Worm (Caenorhabditis elegans) whole organism, L4 larva: ENCODE measurements around the gene T15B7.14.

Source experiments
- F26F4.8 ChIP-seq: fragments of 200-800 bp; sonication (Bioruptor generic); conservative IDR thresholded peaks from 2 replicates; pipeline ENCODE4 v1.3.6; 2022; ENCODE audit warnings: missing genetic modification characterization, missing compliant biosample characterization
- R02D3.7 ChIP-seq: fragments of 150-350 bp; sonication (generic microtip); optimal IDR thresholded peaks from 3 replicates; lab custom pipeline; 2014; ENCODE audit warnings: missing biosample characterization, missing genetic modification characterization
- T20F7.1 ChIP-seq: fragments of 200-800 bp; sonication (Bioruptor generic); optimal IDR thresholded peaks from 2 replicates; lab custom pipeline; 2018; ENCODE audit warnings: mild to moderate bottlenecking, missing genetic modification characterization, missing compliant biosample characterization
- T26A8.4 ChIP-seq: fragments of 200-800 bp; sonication (Bioruptor generic); IDR thresholded peaks from 2 replicates; pipeline ENCODE4 v1.3.6; 2022; ENCODE audit warnings: missing genetic modification characterization, missing compliant biosample characterization
- Y105C5A.15 ChIP-seq: fragments of 200-800 bp; sonication (Bioruptor generic); IDR thresholded peaks from 2 replicates; pipeline ENCODE4 v1.3.6; 2022; ENCODE audit warnings: missing genetic modification characterization, missing compliant biosample characterization
- Y75B8A.6 ChIP-seq: fragments of 200-800 bp; sonication (Bioruptor generic); IDR thresholded peaks from 2 replicates; pipeline ENCODE4 v1.3.6; 2022; ENCODE audit warnings: missing genetic modification reagents, missing genetic modification characterization, missing compliant biosample characterization
- ZK546.5 ChIP-seq, 2 experiments: sonication (generic microtip); optimal IDR thresholded peaks; 2 replicates each; lab custom pipeline; 2017; ENCODE audit warnings: missing biosample characterization in 2 of 2, missing genetic modification characterization in 2 of 2
- aha-1 ChIP-seq: fragments of 150-350 bp; peaks from one replicate; lab custom pipeline; 2014; ENCODE audit warnings: missing biosample characterization, missing genetic modification characterization
- aly-2 ChIP-seq: sonication (generic microtip); optimal IDR thresholded peaks from 2 replicates; lab custom pipeline; 2018; ENCODE audit warnings: missing biosample characterization, missing genetic modification characterization
- ama-1 ChIP-seq: fragments of 150-350 bp; optimal IDR thresholded peaks from 2 replicates; lab custom pipeline; 2014; ENCODE audit warnings: inconsistent platforms, mixed read lengths
- ceh-20 ChIP-seq: fragments of 200-800 bp; sonication (Bioruptor generic); IDR thresholded peaks from 2 replicates; pipeline ENCODE4 v1.3.6; 2022; ENCODE audit warnings: missing genetic modification reagents, missing genetic modification characterization, missing compliant biosample characterization
- ceh-28 ChIP-seq: fragments of 150-350 bp; optimal IDR thresholded peaks from 2 replicates; lab custom pipeline; 2014; ENCODE audit warnings: missing biosample characterization, missing genetic modification reagents, missing genetic modification characterization
- ceh-44 ChIP-seq: fragments of 200-800 bp; sonication (Bioruptor generic); IDR thresholded peaks from 2 replicates; pipeline ENCODE4 v1.3.6; 2022; ENCODE audit warnings: missing genetic modification reagents, missing genetic modification characterization, missing compliant biosample characterization
- ces-1 ChIP-seq: fragments of 150-350 bp; sonication (generic microtip); optimal IDR thresholded peaks from 4 replicates; lab custom pipeline; 2014; ENCODE audit warnings: missing biosample characterization, missing genetic modification reagents, missing genetic modification characterization
- daf-16 ChIP-seq, 3 experiments: sonication (generic microtip); optimal IDR thresholded peaks; 2 replicates each; lab custom pipeline; 2016 to 2017; ENCODE audit warnings: missing genetic modification characterization in 3 of 3, missing genetic modification reagents in 3 of 3, mild to moderate bottlenecking in 2 of 3, missing compliant biosample characterization in 2 of 3, missing biosample characterization in 1 of 3, moderate library complexity in 1 of 3
- daf-19 ChIP-seq: fragments of 200-800 bp; sonication (Bioruptor generic); conservative IDR thresholded peaks from 2 replicates; pipeline ENCODE4 v1.3.6; 2022; ENCODE audit warnings: missing genetic modification characterization, missing compliant biosample characterization
- dmd-6 ChIP-seq: fragments of 200-800 bp; sonication (Bioruptor generic); IDR thresholded peaks from 2 replicates; pipeline ENCODE4 v1.3.6; 2022; ENCODE audit warnings: missing genetic modification reagents, missing genetic modification characterization, missing compliant biosample characterization
- dmd-9 ChIP-seq: fragments of 200-800 bp; sonication (Bioruptor generic); IDR thresholded peaks from 2 replicates; pipeline ENCODE4 v1.3.6; 2022; ENCODE audit warnings: missing genetic modification reagents, missing genetic modification characterization, missing compliant biosample characterization
- dve-1 ChIP-seq: sonication (generic microtip); optimal IDR thresholded peaks from 2 replicates; lab custom pipeline; 2017; ENCODE audit warnings: antibody characterized with exemption, mild to moderate bottlenecking, missing genetic modification characterization, missing compliant biosample characterization; ENCODE audit not compliant: insufficient read depth
- egl-27 ChIP-seq: sonication (generic microtip); optimal IDR thresholded peaks from 3 replicates; lab custom pipeline; 2017; ENCODE audit warnings: missing biosample characterization, missing genetic modification reagents, missing genetic modification characterization
- egl-43 ChIP-seq: fragments of 200-800 bp; sonication (Bioruptor generic); IDR thresholded peaks from 2 replicates; pipeline ENCODE4 v1.3.6; 2022; ENCODE audit warnings: missing genetic modification reagents, missing genetic modification characterization, missing compliant biosample characterization
- hlh-11 ChIP-seq: fragments of 200-800 bp; sonication (Bioruptor generic); optimal IDR thresholded peaks from 2 replicates; lab custom pipeline; 2018; ENCODE audit warnings: mild to moderate bottlenecking, missing genetic modification characterization, missing compliant biosample characterization
- hlh-30 ChIP-seq: sonication (generic microtip); optimal IDR thresholded peaks from 2 replicates; lab custom pipeline; 2017; ENCODE audit warnings: antibody characterized with exemption, mild to moderate bottlenecking, missing genetic modification characterization, missing compliant biosample characterization; ENCODE audit not compliant: insufficient read depth
- hmg-1.1 ChIP-seq: fragments of 200-800 bp; sonication (Bioruptor generic); IDR thresholded peaks from 2 replicates; pipeline ENCODE4 v1.3.6; 2022; ENCODE audit warnings: missing genetic modification reagents, missing genetic modification characterization, missing compliant biosample characterization
- lin-29 ChIP-seq: fragments of 200-800 bp; sonication (Bioruptor generic); IDR thresholded peaks from 2 replicates; pipeline ENCODE4 v1.3.6; 2022; ENCODE audit warnings: missing genetic modification reagents, missing genetic modification characterization, missing compliant biosample characterization
- madf-5 ChIP-seq, 2 experiments: fragments of 200-800 bp; sonication (Bioruptor generic); IDR thresholded peaks; 2 replicates each; pipeline ENCODE4 v1.3.6; 2022; ENCODE audit warnings: missing compliant biosample characterization in 2 of 2, missing genetic modification characterization in 2 of 2
- mdt-29 ChIP-seq: fragments of 200-800 bp; sonication (Bioruptor generic); IDR thresholded peaks from 2 replicates; pipeline ENCODE4 v1.3.6; 2022; ENCODE audit warnings: missing genetic modification reagents, missing genetic modification characterization, missing compliant biosample characterization
- mep-1 ChIP-seq: fragments of 150-350 bp; sonication (generic microtip); optimal IDR thresholded peaks from 3 replicates; lab custom pipeline; 2014; ENCODE audit warnings: missing biosample characterization, missing genetic modification characterization
- nhr-11 ChIP-seq: fragments of 150-350 bp; optimal IDR thresholded peaks from 2 replicates; lab custom pipeline; 2014; ENCODE audit warnings: missing biosample characterization, missing genetic modification characterization
- nhr-111 ChIP-seq: fragments of 200-800 bp; sonication (Bioruptor generic); optimal IDR thresholded peaks from 2 replicates; lab custom pipeline; 2018; ENCODE audit warnings: mild to moderate bottlenecking, missing genetic modification characterization, missing compliant biosample characterization
- nhr-28 ChIP-seq: fragments of 150-350 bp; optimal IDR thresholded peaks from 2 replicates; lab custom pipeline; 2014; ENCODE audit warnings: missing biosample characterization, missing genetic modification characterization
- nhr-48 ChIP-seq: sonication (generic microtip); optimal IDR thresholded peaks from 2 replicates; lab custom pipeline; 2016; ENCODE audit warnings: mild to moderate bottlenecking, missing genetic modification characterization, missing compliant biosample characterization
- nhr-76 ChIP-seq: fragments of 150-350 bp; optimal IDR thresholded peaks from 2 replicates; lab custom pipeline; 2014; ENCODE audit warnings: missing biosample characterization, missing genetic modification characterization
- php-3 ChIP-seq: fragments of 200-800 bp; sonication (Bioruptor generic); IDR thresholded peaks from 2 replicates; pipeline ENCODE4 v1.3.6; 2022; ENCODE audit warnings: missing genetic modification reagents, missing genetic modification characterization, missing compliant biosample characterization
- pqm-1 ChIP-seq: sonication (generic microtip); optimal IDR thresholded peaks from 2 replicates; lab custom pipeline; 2017; ENCODE audit warnings: missing biosample characterization, missing genetic modification characterization
- rbr-2 ChIP-seq: sonication (generic microtip); optimal IDR thresholded peaks from 2 replicates; lab custom pipeline; 2016; ENCODE audit warnings: missing genotype, missing genetic modification characterization, missing compliant biosample characterization
- sdz-12 ChIP-seq: fragments of 200-800 bp; sonication (Bioruptor generic); optimal IDR thresholded peaks from 2 replicates; lab custom pipeline; 2018; ENCODE audit warnings: mild to moderate bottlenecking, missing genetic modification characterization, missing compliant biosample characterization
- set-16 ChIP-seq: fragments of 200-800 bp; sonication (Bioruptor generic); IDR thresholded peaks from 2 replicates; pipeline ENCODE4 v1.3.6; 2022; ENCODE audit warnings: missing genetic modification reagents, missing genetic modification characterization, missing compliant biosample characterization
- skn-1 ChIP-seq: fragments of 150-350 bp; optimal IDR thresholded peaks from 2 replicates; lab custom pipeline; 2014; ENCODE audit warnings: missing biosample characterization, missing genetic modification characterization
- spr-1 ChIP-seq: sonication (generic microtip); optimal IDR thresholded peaks from 2 replicates; lab custom pipeline; 2016; ENCODE audit warnings: mild to moderate bottlenecking, missing genetic modification characterization, missing compliant biosample characterization
- unc-62 ChIP-seq, 3 experiments: fragments of 150-350 bp in 1 of 3; sonication (generic microtip); optimal IDR thresholded peaks in 2 of 3; peaks in 1 of 3; 1 replicate in 1 of 3; 2 replicates in 2 of 3; lab custom pipeline; 2014 to 2017; ENCODE audit warnings: missing biosample characterization in 3 of 3, missing genetic modification characterization in 3 of 3, missing genetic modification reagents in 3 of 3, missing genotype in 1 of 3
- zfp-2 ChIP-seq: sonication (generic microtip); optimal IDR thresholded peaks from 2 replicates; lab custom pipeline; 2016; ENCODE audit warnings: mild to moderate bottlenecking, missing genetic modification characterization, missing compliant biosample characterization
- zip-2 ChIP-seq: fragments of 150-350 bp; optimal IDR thresholded peaks from 2 replicates; lab custom pipeline; 2014; ENCODE audit warnings: missing biosample characterization, missing genetic modification characterization

The T15B7.14 gene

DNA sequence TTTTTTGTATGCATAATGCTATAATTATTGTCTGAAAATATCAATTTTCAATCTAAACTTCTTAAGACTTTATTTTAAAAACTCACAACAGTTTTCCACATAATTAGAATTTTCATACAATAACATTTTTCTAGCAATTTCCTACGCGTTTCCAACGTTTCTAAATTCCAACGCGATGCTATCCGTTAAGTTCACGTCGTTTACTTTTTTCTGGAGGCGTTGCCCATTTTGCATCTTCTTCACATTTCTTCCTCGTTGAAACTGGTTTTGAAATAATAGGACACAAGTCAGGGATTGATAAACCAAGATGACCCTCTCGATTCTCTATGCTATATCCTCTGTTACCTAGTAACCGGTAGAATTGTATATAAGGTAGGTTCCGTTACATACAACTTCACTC, at the start of gene T15B7.14, which contains the start of gene col-143:
T15B7.14 (minus strand) TSS at position 101 of the 400 bp plus-strand sequence.
col-143 (plus strand) TSS at position 394 of the 400 bp plus-strand sequence.
- TF ChIP-seq sdz-12 (GFP tag; lab: Kevin White, UChicago) (no peak), lin-29 (no peak), nhr-111 (GFP tag; lab: Kevin White, UChicago) (no peak), egl-27 (tag; lab: Kevin White, UChicago) (no peak), spr-1 (tag; lab: Kevin White, UChicago) (no peak), nhr-48 (tag; lab: Kevin White, UChicago) (no peak), madf-5 (GFP tag; IDR thresholded peaks at IDR 0.05; lab: Robert Waterston, UW) (no peak), aha-1 (tag; lab: Kevin White, UChicago) (no peak), ceh-20 (GFP tag; lab: Robert Waterston, UW) (no peak)

DNA sequence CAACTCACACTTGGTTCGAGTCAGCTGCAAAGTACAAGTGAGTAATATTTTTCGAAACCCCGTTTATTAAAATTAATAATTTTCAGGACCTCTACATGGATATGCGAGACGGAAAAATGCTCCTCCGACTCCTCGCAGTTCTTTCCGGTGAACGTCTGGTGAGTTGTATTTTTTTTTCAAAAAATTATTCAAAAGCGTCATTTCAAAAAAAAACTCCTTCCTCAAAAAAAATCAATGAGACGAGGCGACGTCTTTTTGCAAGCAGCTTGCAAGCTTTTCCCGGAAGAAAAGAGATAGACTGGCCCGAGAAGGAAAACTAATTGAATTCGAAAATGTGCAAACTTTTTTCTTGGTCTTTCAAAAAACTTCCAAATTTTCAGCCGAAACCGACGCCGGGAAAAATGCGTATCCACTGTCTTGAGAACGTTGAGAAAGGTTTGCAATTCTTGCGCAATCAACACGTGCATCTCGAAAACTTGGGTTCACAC, 47.4 kb upstream of the T15B7.14 start:
- no peak for TF ChIP-seq ceh-44 (GFP tag; lab: Robert Waterston, UW)
- TF ChIP-seq aha-1 (tag; lab: Kevin White, UChicago): peak; percentile 92

DNA sequence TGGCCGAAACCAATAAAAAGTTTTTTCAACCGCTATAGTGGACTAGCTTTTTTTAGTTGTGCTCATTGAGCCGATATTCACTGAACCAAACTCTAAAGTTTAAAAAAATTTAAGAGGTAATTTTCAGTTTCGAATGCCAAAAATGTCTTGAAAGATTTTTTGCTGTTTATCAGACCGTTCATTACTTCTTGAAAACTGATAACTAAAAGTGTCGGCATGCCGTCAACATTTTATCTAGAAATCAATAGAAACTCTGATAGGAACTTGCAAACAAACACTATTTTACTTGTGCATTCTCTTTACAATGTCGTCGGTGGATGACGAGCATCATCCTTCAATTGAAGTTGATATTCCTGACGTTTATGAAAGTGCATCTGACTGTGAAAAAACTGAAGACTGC, 46.6 kb upstream of the T15B7.14 start:
- TF ChIP-seq pqm-1 (peak; percentile 72), daf-16 (GFP tag; optimal IDR thresholded peaks at IDR 0.05; lab: Kevin White, UChicago) (no peak), daf-16 (tag; optimal IDR thresholded peaks at IDR 0.05; lab: Kevin White, UChicago) (peak; percentile 79), nhr-28 (tag; lab: Kevin White, UChicago) (peak; percentile 55), ceh-44 (GFP tag; lab: Robert Waterston, UW) (no peak), dmd-6 (GFP tag; lab: Robert Waterston, UW) (peak; percentile 31; the same call in 1 of the 2 replicates), hlh-11 (peak; percentile 30), zip-2 (tag; lab: Kevin White, UChicago) (no peak), dve-1 (peak; percentile 14)

DNA sequence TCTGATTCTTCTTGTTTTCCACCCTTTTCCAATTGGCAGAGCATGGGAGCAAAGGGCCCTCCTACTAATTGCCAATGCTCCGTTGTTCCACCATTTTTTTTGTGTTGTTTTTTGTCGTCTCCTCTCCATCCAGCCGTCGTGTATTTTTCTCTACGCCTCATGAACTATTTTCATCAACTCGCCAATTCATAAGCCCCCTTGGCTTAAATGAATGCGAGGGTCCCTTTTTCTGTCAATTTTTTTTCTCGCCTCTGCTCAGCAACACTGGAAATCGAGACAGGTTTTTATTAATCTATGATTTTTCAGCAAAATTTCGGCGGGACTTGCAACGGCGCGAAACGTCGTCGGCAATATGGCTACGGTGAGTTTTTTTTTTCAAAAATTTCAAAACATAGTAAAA, 45.9 kb upstream of the T15B7.14 start, which contains the start of gene unc-70:
unc-70 (plus strand) TSS at position 301 of the 400 bp plus-strand sequence.
- no peak for TF ChIP-seq unc-62 (GFP tag; optimal IDR thresholded peaks at IDR 0.05 in 1 of 2; lab: Kevin White, UChicago)
- TF ChIP-seq unc-62 (tag; optimal IDR thresholded peaks at IDR 0.05; lab: Kevin White, UChicago): no peak
- TF ChIP-seq nhr-48 (tag; lab: Kevin White, UChicago): no peak
- no peak for TF ChIP-seq mdt-29 (GFP tag; lab: Robert Waterston, UW)
- TF ChIP-seq F26F4.8: no peak
- no peak for TF ChIP-seq ces-1 (GFP tag; lab: Kevin White, UChicago)
- TF ChIP-seq ama-1: no peak
- TF ChIP-seq pqm-1: no peak
- TF ChIP-seq T26A8.4: no peak
- TF ChIP-seq Y75B8A.6 (GFP tag; lab: Robert Waterston, UW): no peak
- no peak for TF ChIP-seq lin-29
- TF ChIP-seq daf-19: no peak

DNA sequence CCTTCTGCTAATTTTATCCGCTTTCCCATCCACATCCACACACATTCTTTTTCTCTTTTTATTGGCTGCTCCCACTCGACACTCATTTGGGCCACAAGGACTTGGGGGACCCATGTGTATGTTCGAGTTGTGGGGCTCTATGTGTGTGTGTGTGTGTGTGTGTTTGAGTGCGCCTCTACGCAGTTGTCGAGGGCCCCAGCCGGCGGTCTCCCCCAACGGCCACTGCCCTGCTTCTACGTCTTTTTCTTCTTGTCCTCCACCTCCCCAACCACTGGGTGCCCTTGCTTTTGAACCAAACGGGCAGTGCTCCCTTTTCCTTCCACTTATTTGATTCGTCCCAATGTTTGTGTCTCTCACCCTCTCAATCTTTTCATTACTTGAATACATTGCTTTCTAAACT, 45.5 kb upstream of the T15B7.14 start:
- TF ChIP-seq egl-43: peak; percentile 44; the same call in 1 of the 2 replicates
- no peak for TF ChIP-seq skn-1
- no peak for TF ChIP-seq R02D3.7
- TF ChIP-seq T20F7.1 (GFP tag; lab: Kevin White, UChicago): no peak
- no peak for TF ChIP-seq sdz-12 (GFP tag; lab: Kevin White, UChicago)
- no peak for TF ChIP-seq dve-1
- TF ChIP-seq set-16 (GFP tag; lab: Robert Waterston, UW): peak; percentile 61
- TF ChIP-seq hmg-1.1 (GFP tag; lab: Robert Waterston, UW): peak; percentile 69
- TF ChIP-seq mep-1 (tag; lab: Kevin White, UChicago): peak; percentile 3
- no peak for TF ChIP-seq dmd-9
- no peak for TF ChIP-seq zfp-2 (tag; lab: Kevin White, UChicago)
- TF ChIP-seq hlh-30 (tag; lab: Kevin White, UChicago): peak; percentile 1
- TF ChIP-seq ceh-28 (tag; lab: Kevin White, UChicago): no peak
- peak; percentile 12 for TF ChIP-seq rbr-2 (tag; lab: Kevin White, UChicago)
- no peak for TF ChIP-seq daf-19
- TF ChIP-seq aly-2: no peak
- no peak for TF ChIP-seq Y105C5A.15 (GFP tag; lab: Robert Waterston, UW)
- TF ChIP-seq php-3 (GFP tag; lab: Robert Waterston, UW): no peak
- TF ChIP-seq ZK546.5 (tag; optimal IDR thresholded peaks at IDR 0.05; lab: Kevin White, UChicago): no peak
- TF ChIP-seq nhr-76 (tag; lab: Kevin White, UChicago): no peak
- peak; percentile 43 for TF ChIP-seq hlh-11
- TF ChIP-seq nhr-11 (tag; lab: Kevin White, UChicago): peak; percentile 9
- no peak for TF ChIP-seq F26F4.8
- peak; percentile 97 for TF ChIP-seq aha-1 (tag; lab: Kevin White, UChicago)
